Fruit fly (Drosophila melanogaster): ENCODE data around the gene fz3.

Gene fz3

dm6 chrX:769639-770124, at the start of gene fz3:
Gene fz3 (plus strand): TSS chrX:769945.
- TF ChIP-seq gl (tag; optimal IDR thresholded peaks at IDR 0.05) (peak; percentile 60), fd96Ca (GFP tag; IDR thresholded peaks at IDR 0.05) (peak; percentile 76), CG4496 (GFP tag; IDR thresholded peaks at IDR 0.05) (peak; percentile 74; the same call in 2 of the 3 replicates), Ets98B (GFP tag; IDR thresholded peaks at IDR 0.05) (peak; percentile 78), rn (GFP tag; IDR thresholded peaks at IDR 0.05) (no peak), CG8301 (tag; optimal IDR thresholded peaks at IDR 0.05) (peak; percentile 64), CG32121 (GFP tag; IDR thresholded peaks at IDR 0.05) (no peak), CG8159 (tag; optimal IDR thresholded peaks at IDR 0.05) (peak; percentile 67), Pif1A (GFP tag; optimal IDR thresholded peaks at IDR 0.05) (peak; percentile 78), EcR (GFP tag; optimal IDR thresholded peaks at IDR 0.05) (peak; percentile 62), CG14655 (GFP tag; optimal IDR thresholded peaks at IDR 0.05) (peak; percentile 70), CG13204 (GFP tag; optimal IDR thresholded peaks at IDR 0.05) (peak; percentile 89), CG9948 (tag; optimal IDR thresholded peaks at IDR 0.05) (peak; percentile 47), CG17806 (tag; optimal IDR thresholded peaks at IDR 0.05) (peak; percentile 63), CG10348 (GFP tag; IDR thresholded peaks at IDR 0.05) (no peak), CG34367 (tag; optimal IDR thresholded peaks at IDR 0.05) (peak; percentile 37), Snoo (tag; optimal IDR thresholded peaks at IDR 0.05) (peak; percentile 61), Pif1B (GFP tag; optimal IDR thresholded peaks at IDR 0.05) (peak; percentile 79), CG15710 (tag; optimal IDR thresholded peaks at IDR 0.05) (peak; percentile 68), D1 (tag; optimal IDR thresholded peaks at IDR 0.05) (no peak), CG12605 (GFP tag; IDR thresholded peaks at IDR 0.05) (peak; percentile 46; the same call in 1 of the 2 replicates)

dm6 chrX:724496-724895, 45.2 kb upstream of the fz3 start:
- TF ChIP-seq Snoo (tag; optimal IDR thresholded peaks at IDR 0.05), result no peak
- TF ChIP-seq fd96Ca (GFP tag; IDR thresholded peaks at IDR 0.05), result peak; percentile 66
- TF ChIP-seq CG13204 (GFP tag; optimal IDR thresholded peaks at IDR 0.05), result no peak
- peak; percentile 77 for TF ChIP-seq CG8301 (tag; optimal IDR thresholded peaks at IDR 0.05)
- TF ChIP-seq CG4496 (GFP tag; IDR thresholded peaks at IDR 0.05), result 0 out of 3 replicates have a peak, but pooled peaks have one; percentile 59
- no peak for TF ChIP-seq CG34367 (tag; optimal IDR thresholded peaks at IDR 0.05)
- TF ChIP-seq CG12605 (GFP tag; IDR thresholded peaks at IDR 0.05), result no peak
- TF ChIP-seq CG17806 (tag; optimal IDR thresholded peaks at IDR 0.05), result peak; percentile 33
- peak; percentile 10 for TF ChIP-seq Pif1A (GFP tag; optimal IDR thresholded peaks at IDR 0.05)
- TF ChIP-seq Ets98B (GFP tag; IDR thresholded peaks at IDR 0.05), result no peak; the same call in 1 of the 2 replicates
- TF ChIP-seq CG8159 (tag; optimal IDR thresholded peaks at IDR 0.05), result no peak
- TF ChIP-seq gl (tag; optimal IDR thresholded peaks at IDR 0.05), result no peak
- TF ChIP-seq CG15710 (tag; optimal IDR thresholded peaks at IDR 0.05), result no peak
- peak; percentile 45 for TF ChIP-seq Pif1B (GFP tag; optimal IDR thresholded peaks at IDR 0.05)
- TF ChIP-seq CG10348 (GFP tag; IDR thresholded peaks at IDR 0.05), result no peak
- no peak for TF ChIP-seq EcR (GFP tag; optimal IDR thresholded peaks at IDR 0.05)
- TF ChIP-seq D1 (tag; optimal IDR thresholded peaks at IDR 0.05), result no peak
- TF ChIP-seq rn (GFP tag; IDR thresholded peaks at IDR 0.05), result no peak
- peak; percentile 84 for TF ChIP-seq CG14655 (GFP tag; optimal IDR thresholded peaks at IDR 0.05)
- TF ChIP-seq CG9948 (tag; optimal IDR thresholded peaks at IDR 0.05), result peak; percentile 47
- TF ChIP-seq CG32121 (GFP tag; IDR thresholded peaks at IDR 0.05), result no peak

dm6 chrX:739621-740216, 30.0 kb upstream of the fz3 start:
- TF ChIP-seq fd96Ca (GFP tag; IDR thresholded peaks at IDR 0.05), result peak; percentile 53; the same call in 2 of the 3 replicates
- TF ChIP-seq Snoo (tag; optimal IDR thresholded peaks at IDR 0.05), result peak; percentile 47
- no peak for TF ChIP-seq CG14655 (GFP tag; optimal IDR thresholded peaks at IDR 0.05)
- TF ChIP-seq CG4496 (GFP tag; IDR thresholded peaks at IDR 0.05), result 0 out of 3 replicates have a peak, but pooled peaks have one; percentile 36
- TF ChIP-seq EcR (GFP tag; optimal IDR thresholded peaks at IDR 0.05), result peak; percentile 83
- TF ChIP-seq D1 (tag; optimal IDR thresholded peaks at IDR 0.05), result no peak
- TF ChIP-seq CG9948 (tag; optimal IDR thresholded peaks at IDR 0.05), result no peak
- TF ChIP-seq Pif1A (GFP tag; optimal IDR thresholded peaks at IDR 0.05), result peak; percentile 65
- TF ChIP-seq Pif1B (GFP tag; optimal IDR thresholded peaks at IDR 0.05), result peak; percentile 60
- no peak for TF ChIP-seq gl (tag; optimal IDR thresholded peaks at IDR 0.05)
- TF ChIP-seq CG8159 (tag; optimal IDR thresholded peaks at IDR 0.05), result peak; percentile 47
- TF ChIP-seq rn (GFP tag; IDR thresholded peaks at IDR 0.05), result no peak
- peak; percentile 20 for TF ChIP-seq CG15710 (tag; optimal IDR thresholded peaks at IDR 0.05)
- peak; percentile 26 for TF ChIP-seq CG17806 (tag; optimal IDR thresholded peaks at IDR 0.05)
- TF ChIP-seq CG12605 (GFP tag; IDR thresholded peaks at IDR 0.05), result no peak
- TF ChIP-seq CG8301 (tag; optimal IDR thresholded peaks at IDR 0.05), result peak; percentile 26

DNA sequence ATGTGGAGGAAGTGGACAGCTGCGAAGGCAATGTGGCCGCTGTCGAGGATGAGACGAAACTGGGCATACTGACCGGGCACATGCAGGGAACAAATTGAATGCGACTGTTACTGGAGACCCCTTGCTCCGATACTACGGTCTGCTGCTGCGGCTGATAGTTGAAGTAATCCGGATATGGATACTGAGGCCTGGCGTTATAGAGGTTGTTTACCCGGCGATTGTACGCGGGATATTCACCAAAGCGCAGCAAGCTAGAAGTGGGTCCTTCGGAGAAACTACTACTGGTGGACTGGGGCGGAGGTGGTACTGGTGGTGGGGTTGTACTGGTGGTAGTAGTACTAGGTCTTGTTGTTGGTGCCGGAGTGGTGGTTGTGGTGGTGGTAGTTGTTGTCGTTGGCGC, 19.7 kb upstream of the fz3 start, which contains the start of gene CG5254:
Gene CG5254 (plus strand): TSS at position 301 of the 400 bp plus-strand sequence.
- TF ChIP-seq CG15710 (tag; optimal IDR thresholded peaks at IDR 0.05), result no peak
- no peak for TF ChIP-seq CG13204 (GFP tag; optimal IDR thresholded peaks at IDR 0.05)
- no peak for TF ChIP-seq fd96Ca (GFP tag; IDR thresholded peaks at IDR 0.05)
- no peak for TF ChIP-seq CG4496 (GFP tag; IDR thresholded peaks at IDR 0.05)
- TF ChIP-seq CG12605 (GFP tag; IDR thresholded peaks at IDR 0.05), result no peak
- no peak for TF ChIP-seq Pif1B (GFP tag; optimal IDR thresholded peaks at IDR 0.05)
- TF ChIP-seq CG14655 (GFP tag; optimal IDR thresholded peaks at IDR 0.05), result no peak
- TF ChIP-seq CG34367 (tag; optimal IDR thresholded peaks at IDR 0.05), result no peak
- no peak for TF ChIP-seq CG10348 (GFP tag; IDR thresholded peaks at IDR 0.05)

DNA sequence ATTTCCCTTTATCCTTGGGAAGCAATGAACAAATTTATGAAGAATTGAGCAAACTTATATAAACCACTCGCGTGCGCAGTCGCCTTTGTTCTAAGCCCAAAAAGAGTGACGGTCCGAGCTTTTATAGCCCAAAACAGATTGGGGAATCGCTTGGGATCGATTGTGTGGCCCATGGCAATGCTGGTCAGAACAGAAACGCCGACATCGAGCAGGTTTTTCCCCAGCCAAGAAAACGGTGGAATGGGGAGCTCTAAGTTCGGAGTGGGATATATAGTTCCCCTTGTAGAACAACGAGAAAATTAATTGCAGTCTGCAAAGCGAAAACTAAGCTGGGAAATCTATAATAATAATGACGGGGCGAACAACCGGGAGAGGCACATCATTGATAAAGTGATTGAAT, 18.5 kb upstream of the fz3 start, which contains the start of gene CG13362:
Gene CG13362 (minus strand): TSS at position 101 of the 400 bp plus-strand sequence.
- no peak for TF ChIP-seq gl (tag; optimal IDR thresholded peaks at IDR 0.05)
- TF ChIP-seq Ets98B (GFP tag; IDR thresholded peaks at IDR 0.05), result no peak
- no peak for TF ChIP-seq CG9948 (tag; optimal IDR thresholded peaks at IDR 0.05)
- TF ChIP-seq CG4496 (GFP tag; IDR thresholded peaks at IDR 0.05), result no peak
- TF ChIP-seq CG14655 (GFP tag; optimal IDR thresholded peaks at IDR 0.05), result no peak
- TF ChIP-seq CG13204 (GFP tag; optimal IDR thresholded peaks at IDR 0.05), result no peak
